Worm (Caenorhabditis elegans) whole organism, L1 larva: Measurements from ENCODE around the gene E01G4.5.

Experiments used
- F16B12.6 ChIP-seq: fragments of 150-350 bp; optimal IDR thresholded peaks from 2 replicates; lab custom pipeline; 2014; ENCODE audit warnings: missing biosample characterization, missing genetic modification characterization
- Y116A8C.19 ChIP-seq: sonication (generic microtip); optimal IDR thresholded peaks from 2 replicates; lab custom pipeline; 2016; ENCODE audit warnings: missing compliant biosample characterization, missing genetic modification characterization, borderline replicate concordance
- aha-1 ChIP-seq: fragments of 150-350 bp; optimal IDR thresholded peaks from 2 replicates; lab custom pipeline; 2014; ENCODE audit warnings: missing biosample characterization, missing genetic modification characterization
- alr-1 ChIP-seq: fragments of 200-800 bp; sonication (Bioruptor generic); optimal IDR thresholded peaks from 2 replicates; lab custom pipeline; 2018; ENCODE audit warnings: borderline replicate concordance, mild to moderate bottlenecking, missing genetic modification characterization, missing compliant biosample characterization
- aly-2 ChIP-seq: fragments of 150-350 bp; optimal IDR thresholded peaks from 2 replicates; lab custom pipeline; 2014; ENCODE audit warnings: missing biosample characterization, missing genetic modification characterization
- ceh-63 ChIP-seq: fragments of 200-800 bp; sonication (Bioruptor generic); optimal IDR thresholded peaks from 2 replicates; lab custom pipeline; 2018; ENCODE audit warnings: mild to moderate bottlenecking, missing genetic modification characterization, missing compliant biosample characterization
- ceh-8 ChIP-seq: fragments of 200-800 bp; sonication (Bioruptor generic); optimal IDR thresholded peaks from 2 replicates; lab custom pipeline; 2018; ENCODE audit warnings: mild to moderate bottlenecking, missing genetic modification characterization, moderate library complexity, missing compliant biosample characterization
- ceh-88 ChIP-seq: fragments of 200-800 bp; sonication (Bioruptor generic); IDR thresholded peaks from 2 replicates; pipeline ENCODE4 v1.3.6; 2022; ENCODE audit warnings: missing genetic modification characterization, missing compliant biosample characterization
- ces-1 ChIP-seq: fragments of 150-350 bp; optimal IDR thresholded peaks from 2 replicates; lab custom pipeline; 2014; ENCODE audit warnings: missing biosample characterization, missing genetic modification reagents, missing genetic modification characterization
- dsc-1 ChIP-seq: sonication (generic microtip); optimal IDR thresholded peaks from 2 replicates; lab custom pipeline; 2016; ENCODE audit warnings: mild to moderate bottlenecking, missing genetic modification characterization, missing compliant biosample characterization
- efl-3 ChIP-seq: fragments of 200-800 bp; sonication (Bioruptor generic); optimal IDR thresholded peaks from 2 replicates; lab custom pipeline; 2018; ENCODE audit warnings: mild to moderate bottlenecking, missing genetic modification characterization, missing compliant biosample characterization
- egl-13 ChIP-seq: sonication (generic microtip); optimal IDR thresholded peaks from 2 replicates; lab custom pipeline; 2016; ENCODE audit warnings: missing genotype, missing genetic modification reagents, missing genetic modification characterization, missing compliant biosample characterization
- elt-2 ChIP-seq: sonication (generic microtip); optimal IDR thresholded peaks from 2 replicates; lab custom pipeline; 2016; ENCODE audit warnings: missing genetic modification characterization, mild to moderate bottlenecking, inconsistent platforms, missing compliant biosample characterization, missing genetic modification reagents
- fkh-10 ChIP-seq: sonication (generic microtip); optimal IDR thresholded peaks from 2 replicates; lab custom pipeline; 2017; ENCODE audit warnings: missing biosample characterization, missing genetic modification reagents, missing genetic modification characterization
- fkh-4 ChIP-seq: sonication (generic microtip); optimal IDR thresholded peaks from 2 replicates; lab custom pipeline; 2016; ENCODE audit warnings: missing compliant biosample characterization, missing genetic modification characterization, borderline replicate concordance
- fos-1 ChIP-seq: fragments of 150-350 bp; optimal IDR thresholded peaks from 2 replicates; lab custom pipeline; 2014; ENCODE audit warnings: missing biosample characterization, missing genetic modification characterization
- grh-1 ChIP-seq: fragments of 200-800 bp; sonication (Bioruptor generic); IDR thresholded peaks from 2 replicates; pipeline ENCODE4 v1.3.6; 2022; ENCODE audit warnings: missing genetic modification reagents, missing genetic modification characterization, missing compliant biosample characterization
- hlh-17 ChIP-seq: fragments of 200-800 bp; sonication (Bioruptor generic); optimal IDR thresholded peaks from 2 replicates; lab custom pipeline; 2018; ENCODE audit warnings: missing genetic modification characterization, mild to moderate bottlenecking, missing compliant biosample characterization, moderate library complexity, borderline replicate concordance
- hlh-4 ChIP-seq: sonication (generic microtip); optimal IDR thresholded peaks from 2 replicates; lab custom pipeline; 2016; ENCODE audit warnings: mild to moderate bottlenecking, missing genetic modification characterization, missing compliant biosample characterization
- hpl-2 ChIP-seq: fragments of 150-350 bp; optimal IDR thresholded peaks from 2 replicates; lab custom pipeline; 2014; ENCODE audit warnings: missing biosample characterization, missing genetic modification reagents, missing genetic modification characterization
- irx-1 ChIP-seq: sonication (generic microtip); optimal IDR thresholded peaks from 2 replicates; lab custom pipeline; 2016; ENCODE audit warnings: missing genetic modification characterization, missing compliant biosample characterization
- isw-1 ChIP-seq: fragments of 200-800 bp; sonication (Bioruptor generic); IDR thresholded peaks from 2 replicates; pipeline ENCODE4 v1.3.6; 2022; ENCODE audit warnings: missing genetic modification characterization, missing compliant biosample characterization
- lin-15B ChIP-seq: fragments of 150-350 bp; sonication (generic microtip); optimal IDR thresholded peaks from 3 replicates; lab custom pipeline; 2014; ENCODE audit warnings: missing biosample characterization, missing genetic modification characterization
- lin-35 ChIP-seq, 2 experiments: fragments of 150-350 bp; optimal IDR thresholded peaks; 2 replicates each; lab custom pipeline; 2014; ENCODE audit warnings: missing biosample characterization in 2 of 2, missing genetic modification characterization in 2 of 2, missing genetic modification reagents in 2 of 2
- mab-9 ChIP-seq: fragments of 200-800 bp; sonication (Bioruptor generic); IDR thresholded peaks from 2 replicates; pipeline ENCODE4 v1.3.6; 2022; ENCODE audit warnings: missing genetic modification reagents, missing genetic modification characterization, missing compliant biosample characterization
- mef-2 ChIP-seq: fragments of 150-350 bp; optimal IDR thresholded peaks from 2 replicates; lab custom pipeline; 2014; ENCODE audit warnings: missing biosample characterization, missing genetic modification characterization
- mep-1 ChIP-seq: fragments of 150-350 bp; optimal IDR thresholded peaks from 2 replicates; lab custom pipeline; 2014; ENCODE audit warnings: missing biosample characterization, missing genetic modification characterization
- nhr-12 ChIP-seq: sonication (generic microtip); optimal IDR thresholded peaks from 2 replicates; lab custom pipeline; 2017; ENCODE audit warnings: missing biosample characterization, missing genetic modification characterization
- nhr-19 ChIP-seq: fragments of 200-800 bp; sonication (Bioruptor generic); conservative IDR thresholded peaks from 2 replicates; pipeline ENCODE4 v1.3.6; 2022; ENCODE audit warnings: missing genetic modification characterization, missing compliant biosample characterization
- nhr-20 ChIP-seq: sonication (generic microtip); optimal IDR thresholded peaks from 2 replicates; lab custom pipeline; 2016; ENCODE audit warnings: mild to moderate bottlenecking, missing genetic modification characterization, missing compliant biosample characterization
- nhr-237 ChIP-seq: fragments of 150-350 bp; optimal IDR thresholded peaks from 2 replicates; lab custom pipeline; 2014; ENCODE audit warnings: missing biosample characterization, missing genetic modification characterization
- nhr-71 ChIP-seq: sonication (generic microtip); optimal IDR thresholded peaks from 2 replicates; lab custom pipeline; 2016; ENCODE audit warnings: mild to moderate bottlenecking, missing genetic modification characterization, moderate library complexity, missing compliant biosample characterization
- nhr-76 ChIP-seq: sonication (generic microtip); optimal IDR thresholded peaks from 2 replicates; lab custom pipeline; 2017; ENCODE audit warnings: missing biosample characterization, missing genetic modification characterization
- nhr-90 ChIP-seq: sonication (generic microtip); optimal IDR thresholded peaks from 2 replicates; lab custom pipeline; 2016; ENCODE audit warnings: mild to moderate bottlenecking, missing genetic modification characterization, missing compliant biosample characterization; ENCODE audit not compliant: poor library complexity
- pag-3 ChIP-seq: sonication (generic microtip); optimal IDR thresholded peaks from 2 replicates; lab custom pipeline; 2017; ENCODE audit warnings: missing genetic modification characterization, mild to moderate bottlenecking, missing compliant biosample characterization, antibody characterized with exemption, borderline replicate concordance; ENCODE audit not compliant: insufficient read depth
- pax-3 ChIP-seq: fragments of 200-800 bp; sonication (Bioruptor generic); optimal IDR thresholded peaks from 2 replicates; lab custom pipeline; 2018; ENCODE audit warnings: mild to moderate bottlenecking, missing genetic modification characterization, moderate library complexity, missing compliant biosample characterization
- rnt-1 ChIP-seq: sonication (generic microtip); optimal IDR thresholded peaks from 2 replicates; lab custom pipeline; 2016; ENCODE audit warnings: mild to moderate bottlenecking, missing genetic modification characterization, moderate library complexity, missing compliant biosample characterization
- skn-1 ChIP-seq: fragments of 150-350 bp; optimal IDR thresholded peaks from 2 replicates; lab custom pipeline; 2014; ENCODE audit warnings: missing biosample characterization, missing genetic modification characterization
- snpc-4 ChIP-seq: fragments of 150-350 bp; optimal IDR thresholded peaks from 2 replicates; lab custom pipeline; 2014; ENCODE audit warnings: missing biosample characterization, missing genetic modification characterization
- swsn-7 ChIP-seq: sonication (generic microtip); optimal IDR thresholded peaks from 2 replicates; lab custom pipeline; 2016; ENCODE audit warnings: missing genetic modification characterization, missing compliant biosample characterization
- tbx-2 ChIP-seq: sonication (generic microtip); optimal IDR thresholded peaks from 2 replicates; lab custom pipeline; 2016; ENCODE audit warnings: missing genetic modification characterization, missing compliant biosample characterization
- unc-130 ChIP-seq: fragments of 150-350 bp; optimal IDR thresholded peaks from 2 replicates; lab custom pipeline; 2017; ENCODE audit warnings: missing biosample characterization, missing genetic modification characterization, inconsistent platforms
- unc-62 ChIP-seq: fragments of 150-350 bp; optimal IDR thresholded peaks from 2 replicates; lab custom pipeline; 2014; ENCODE audit warnings: missing biosample characterization, missing genetic modification reagents, missing genetic modification characterization
- unc-98 ChIP-seq: fragments of 200-800 bp; sonication (Bioruptor generic); IDR thresholded peaks from 2 replicates; pipeline ENCODE4 v1.3.6; 2022; ENCODE audit warnings: missing genetic modification characterization, missing compliant biosample characterization
- vab-15 ChIP-seq: sonication (generic microtip); optimal IDR thresholded peaks from 2 replicates; lab custom pipeline; 2017; ENCODE audit warnings: missing genotype, mild to moderate bottlenecking, missing genetic modification characterization, missing compliant biosample characterization
- xbp-1 ChIP-seq: sonication (generic microtip); optimal IDR thresholded peaks from 2 replicates; lab custom pipeline; 2016; ENCODE audit warnings: missing genetic modification characterization, missing compliant biosample characterization
- zip-4 ChIP-seq: fragments of 200-800 bp; sonication (Bioruptor generic); optimal IDR thresholded peaks from 2 replicates; lab custom pipeline; 2018; ENCODE audit warnings: mild to moderate bottlenecking, missing genetic modification characterization, moderate library complexity, missing compliant biosample characterization
- ztf-11 ChIP-seq, 2 experiments: sonication (generic microtip); optimal IDR thresholded peaks; 2 replicates each; lab custom pipeline; 2016 to 2017; ENCODE audit warnings: missing genetic modification characterization in 2 of 2, missing biosample characterization in 1 of 2, missing compliant biosample characterization in 1 of 2
- ztf-4 ChIP-seq: fragments of 150-350 bp; optimal IDR thresholded peaks from 2 replicates; lab custom pipeline; 2014; ENCODE audit warnings: missing biosample characterization, missing genetic modification characterization

E01G4.5 gene

DNA sequence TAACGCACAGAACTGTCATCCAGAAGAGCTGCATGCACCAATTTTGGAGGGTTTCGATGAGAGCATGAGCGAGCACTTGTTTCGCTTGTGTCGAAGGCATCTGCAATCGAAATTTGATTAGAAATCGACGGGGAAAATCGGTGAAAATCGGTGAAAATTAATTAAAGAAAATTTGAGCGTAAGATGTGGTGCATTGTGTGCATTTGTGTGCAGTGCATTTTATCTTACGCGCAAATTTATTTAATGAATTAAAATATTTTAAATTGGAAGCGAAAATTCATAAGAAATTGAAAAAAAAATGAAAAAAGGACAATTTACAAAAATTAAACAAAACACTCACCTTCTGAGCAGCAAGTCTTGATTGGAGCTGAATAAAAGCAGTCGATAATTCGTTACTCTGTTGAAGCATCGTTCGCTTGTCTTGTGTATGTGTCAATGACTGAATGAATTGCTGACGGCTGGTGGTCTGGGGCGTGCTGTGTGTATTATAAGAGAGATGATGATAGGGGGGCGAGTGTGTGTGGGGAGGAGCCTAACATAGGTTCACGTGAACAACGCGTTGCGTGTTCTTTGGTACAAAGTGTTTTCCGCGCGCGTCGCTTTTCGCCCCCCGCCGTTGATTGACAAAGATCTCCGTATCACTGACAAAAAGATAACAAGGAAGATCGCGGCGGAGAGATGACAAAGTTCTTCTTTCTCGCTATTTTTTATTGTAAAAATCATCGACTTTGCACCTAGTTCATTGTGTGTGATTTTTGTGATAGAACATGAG lies 10.4 kb upstream of the E01G4.5 start (continued):
- peak; percentile 26; the same call in 1 of the 2 replicates for TF ChIP-seq unc-98 (GFP tag; lab: Robert Waterston, UW)
- TF ChIP-seq mef-2 (tag; lab: Kevin White, UChicago), result peak; percentile 37
- TF ChIP-seq fkh-10 (GFP tag; lab: Kevin White, UChicago), result no peak
- 0 out of 2 replicates have a peak, but pooled peaks have one; percentile 9 for TF ChIP-seq grh-1 (GFP tag; lab: Robert Waterston, UW)
- no peak for TF ChIP-seq efl-3 (GFP tag; lab: Kevin White, UChicago)
- no peak for TF ChIP-seq isw-1 (GFP tag; lab: Robert Waterston, UW)
- TF ChIP-seq nhr-12 (tag; lab: Kevin White, UChicago), result no peak
- TF ChIP-seq elt-2, result peak; percentile 82
- peak; percentile 71 for TF ChIP-seq nhr-90
- peak; percentile 15 for TF ChIP-seq zip-4 (GFP tag; lab: Kevin White, UChicago)
- TF ChIP-seq aly-2 (tag; lab: Kevin White, UChicago), result no peak
- TF ChIP-seq mep-1 (tag; lab: Kevin White, UChicago), result peak; percentile 71
- no peak for TF ChIP-seq vab-15
- no peak for TF ChIP-seq mab-9 (GFP tag; lab: Robert Waterston, UW)
- TF ChIP-seq xbp-1 (tag; lab: Kevin White, UChicago), result peak; percentile 48
- peak; percentile 89 for TF ChIP-seq unc-130 (tag; lab: Kevin White, UChicago)
- peak; percentile 62 for TF ChIP-seq swsn-7
- no peak for TF ChIP-seq hlh-17
- peak; percentile 85 for TF ChIP-seq rnt-1 (tag; lab: Kevin White, UChicago)
- TF ChIP-seq nhr-20 (tag; lab: Kevin White, UChicago), result peak; percentile 91
- no peak for TF ChIP-seq aha-1 (tag; lab: Kevin White, UChicago)
- TF ChIP-seq snpc-4, result no peak
- peak; percentile 99 for TF ChIP-seq nhr-19 (GFP tag; lab: Robert Waterston, UW)
- no peak for TF ChIP-seq ceh-8 (GFP tag; lab: Kevin White, UChicago)
- no peak for TF ChIP-seq pag-3 (tag; lab: Kevin White, UChicago)
- TF ChIP-seq fkh-4, result no peak
- TF ChIP-seq hlh-4 (tag; lab: Kevin White, UChicago), result no peak
- TF ChIP-seq tbx-2, result peak; percentile 81
- no peak for TF ChIP-seq ztf-11 (tag; optimal IDR thresholded peaks at IDR 0.05; lab: Kevin White, UChicago)
- peak; percentile 92 for TF ChIP-seq nhr-71 (tag; lab: Kevin White, UChicago)
- peak; percentile 76 for TF ChIP-seq ztf-4 (tag; lab: Kevin White, UChicago)
- TF ChIP-seq lin-35 (GFP tag; optimal IDR thresholded peaks at IDR 0.05; lab: Kevin White, UChicago), result peak; percentile 39 to 65
- peak; percentile 14 for TF ChIP-seq dsc-1
- peak; percentile 59; the same call in 1 of the 2 replicates for TF ChIP-seq ceh-88 (GFP tag; lab: Robert Waterston, UW)
- peak; percentile 60 for TF ChIP-seq skn-1 (tag; lab: Kevin White, UChicago)
- no peak for TF ChIP-seq ceh-63
- TF ChIP-seq lin-15B (tag; lab: Kevin White, UChicago), result no peak
- TF ChIP-seq Y116A8C.19, result no peak
- TF ChIP-seq egl-13 (tag; lab: Kevin White, UChicago), result no peak
- no peak for TF ChIP-seq nhr-76 (tag; lab: Kevin White, UChicago)
- peak; percentile 50 for TF ChIP-seq irx-1
- TF ChIP-seq hpl-2 (GFP tag; lab: Kevin White, UChicago), result no peak
- peak; percentile 41 for TF ChIP-seq fos-1 (tag; lab: Kevin White, UChicago)
- TF ChIP-seq unc-62, result no peak
- no peak for TF ChIP-seq alr-1 (tag; lab: Kevin White, UChicago)
- TF ChIP-seq pax-3 (tag; lab: Kevin White, UChicago), result peak; percentile 5
- no peak for TF ChIP-seq ces-1 (GFP tag; lab: Kevin White, UChicago)
- TF ChIP-seq nhr-237 (tag; lab: Kevin White, UChicago), result no peak
- TF ChIP-seq F16B12.6 (tag; lab: Kevin White, UChicago), result peak; percentile 15
